Worm (Caenorhabditis elegans) whole organism, L4 larva: ENCODE results near the gene F35H10.6.

Experiments
- F49E8.2 ChIP-seq: sonication (generic microtip); optimal IDR thresholded peaks from 2 replicates; lab custom pipeline; 2016; ENCODE audit warnings: missing compliant biosample characterization, mild to moderate bottlenecking, missing genetic modification characterization, borderline replicate concordance
- T20F7.1 ChIP-seq: fragments of 200-800 bp; sonication (Bioruptor generic); optimal IDR thresholded peaks from 2 replicates; lab custom pipeline; 2018; ENCODE audit warnings: mild to moderate bottlenecking, missing genetic modification characterization, missing compliant biosample characterization
- Y48G9A.11 ChIP-seq: fragments of 200-800 bp; sonication (Bioruptor generic); IDR thresholded peaks from 2 replicates; pipeline ENCODE4 v1.3.6; 2022; ENCODE audit warnings: missing genetic modification reagents, missing genetic modification characterization, missing compliant biosample characterization
- Y5F2A.4 ChIP-seq: fragments of 200-800 bp; sonication (Bioruptor generic); optimal IDR thresholded peaks from 2 replicates; lab custom pipeline; 2018; ENCODE audit warnings: mild to moderate bottlenecking, missing genetic modification characterization, missing compliant biosample characterization
- ZK337.2 ChIP-seq: fragments of 200-800 bp; sonication (Bioruptor generic); IDR thresholded peaks from 2 replicates; pipeline ENCODE4 v1.3.6; 2022; ENCODE audit warnings: missing genetic modification reagents, missing genetic modification characterization, missing compliant biosample characterization
- aha-1 ChIP-seq: fragments of 150-350 bp; peaks from one replicate; lab custom pipeline; 2014; ENCODE audit warnings: missing biosample characterization, missing genetic modification characterization
- aly-2 ChIP-seq: sonication (generic microtip); optimal IDR thresholded peaks from 2 replicates; lab custom pipeline; 2018; ENCODE audit warnings: missing biosample characterization, missing genetic modification characterization
- ama-1 ChIP-seq: fragments of 150-350 bp; optimal IDR thresholded peaks from 2 replicates; lab custom pipeline; 2014; ENCODE audit warnings: inconsistent platforms, mixed read lengths
- attf-4 ChIP-seq: sonication (generic microtip); optimal IDR thresholded peaks from 3 replicates; lab custom pipeline; 2017; ENCODE audit warnings: missing biosample characterization, missing genetic modification characterization
- dmd-6 ChIP-seq: fragments of 200-800 bp; sonication (Bioruptor generic); IDR thresholded peaks from 2 replicates; pipeline ENCODE4 v1.3.6; 2022; ENCODE audit warnings: missing genetic modification reagents, missing genetic modification characterization, missing compliant biosample characterization
- dmd-9 ChIP-seq: fragments of 200-800 bp; sonication (Bioruptor generic); IDR thresholded peaks from 2 replicates; pipeline ENCODE4 v1.3.6; 2022; ENCODE audit warnings: missing genetic modification reagents, missing genetic modification characterization, missing compliant biosample characterization
- dpl-1 ChIP-seq: fragments of 150-350 bp; optimal IDR thresholded peaks from 2 replicates; lab custom pipeline; 2014; ENCODE audit warnings: missing biosample characterization, missing genetic modification reagents, missing genetic modification characterization
- duxl-1 ChIP-seq: sonication (generic microtip); optimal IDR thresholded peaks from 2 replicates; lab custom pipeline; 2016; ENCODE audit warnings: mild to moderate bottlenecking, missing genetic modification characterization, moderate library complexity, missing compliant biosample characterization; ENCODE audit not compliant: poor library complexity
- dve-1 ChIP-seq: sonication (generic microtip); optimal IDR thresholded peaks from 2 replicates; lab custom pipeline; 2017; ENCODE audit warnings: antibody characterized with exemption, mild to moderate bottlenecking, missing genetic modification characterization, missing compliant biosample characterization; ENCODE audit not compliant: insufficient read depth
- egl-27 ChIP-seq: sonication (generic microtip); optimal IDR thresholded peaks from 3 replicates; lab custom pipeline; 2017; ENCODE audit warnings: missing biosample characterization, missing genetic modification reagents, missing genetic modification characterization
- egl-43 ChIP-seq: fragments of 200-800 bp; sonication (Bioruptor generic); IDR thresholded peaks from 2 replicates; pipeline ENCODE4 v1.3.6; 2022; ENCODE audit warnings: missing genetic modification reagents, missing genetic modification characterization, missing compliant biosample characterization
- hlh-30 ChIP-seq: sonication (generic microtip); optimal IDR thresholded peaks from 2 replicates; lab custom pipeline; 2017; ENCODE audit warnings: antibody characterized with exemption, mild to moderate bottlenecking, missing genetic modification characterization, missing compliant biosample characterization; ENCODE audit not compliant: insufficient read depth
- hmg-1.1 ChIP-seq: fragments of 200-800 bp; sonication (Bioruptor generic); IDR thresholded peaks from 2 replicates; pipeline ENCODE4 v1.3.6; 2022; ENCODE audit warnings: missing genetic modification reagents, missing genetic modification characterization, missing compliant biosample characterization
- lim-7 ChIP-seq: fragments of 200-800 bp; sonication (Bioruptor generic); IDR thresholded peaks from 2 replicates; pipeline ENCODE4 v1.3.6; 2022; ENCODE audit warnings: missing genetic modification characterization, missing compliant biosample characterization
- lin-13 ChIP-seq: fragments of 150-350 bp; optimal IDR thresholded peaks from 2 replicates; lab custom pipeline; 2014; ENCODE audit warnings: missing biosample characterization, missing genetic modification reagents, missing genetic modification characterization
- lin-15B ChIP-seq: fragments of 150-350 bp; sonication (generic microtip); optimal IDR thresholded peaks from 3 replicates; lab custom pipeline; 2014; ENCODE audit warnings: missing biosample characterization, missing genetic modification characterization
- lin-38 ChIP-seq: fragments of 200-800 bp; sonication (Bioruptor generic); IDR thresholded peaks from 2 replicates; pipeline ENCODE4 v1.3.6; 2022; ENCODE audit warnings: missing genetic modification reagents, missing genetic modification characterization, missing compliant biosample characterization
- lsy-2 ChIP-seq, 2 experiments: fragments of 150-350 bp in 1 of 2; sonication (generic microtip) in 1 of 2; optimal IDR thresholded peaks; 2 replicates each; lab custom pipeline; 2014 to 2017; ENCODE audit warnings: missing biosample characterization in 2 of 2, missing genetic modification characterization in 2 of 2
- madf-9 ChIP-seq: fragments of 200-800 bp; sonication (Bioruptor generic); conservative IDR thresholded peaks from 2 replicates; pipeline ENCODE4 v1.3.6; 2022; ENCODE audit warnings: missing genetic modification reagents, missing genetic modification characterization, missing compliant biosample characterization
- mep-1 ChIP-seq: fragments of 150-350 bp; sonication (generic microtip); optimal IDR thresholded peaks from 3 replicates; lab custom pipeline; 2014; ENCODE audit warnings: missing biosample characterization, missing genetic modification characterization
- nhr-111 ChIP-seq: fragments of 200-800 bp; sonication (Bioruptor generic); optimal IDR thresholded peaks from 2 replicates; lab custom pipeline; 2018; ENCODE audit warnings: mild to moderate bottlenecking, missing genetic modification characterization, missing compliant biosample characterization
- nhr-237 ChIP-seq: sonication (generic microtip); optimal IDR thresholded peaks from 2 replicates; lab custom pipeline; 2017; ENCODE audit warnings: missing biosample characterization, missing genetic modification characterization
- nhr-76 ChIP-seq: fragments of 150-350 bp; optimal IDR thresholded peaks from 2 replicates; lab custom pipeline; 2014; ENCODE audit warnings: missing biosample characterization, missing genetic modification characterization
- pqm-1 ChIP-seq: sonication (generic microtip); optimal IDR thresholded peaks from 2 replicates; lab custom pipeline; 2017; ENCODE audit warnings: missing biosample characterization, missing genetic modification characterization
- sdz-12 ChIP-seq: fragments of 200-800 bp; sonication (Bioruptor generic); optimal IDR thresholded peaks from 2 replicates; lab custom pipeline; 2018; ENCODE audit warnings: mild to moderate bottlenecking, missing genetic modification characterization, missing compliant biosample characterization
- set-16 ChIP-seq: fragments of 200-800 bp; sonication (Bioruptor generic); IDR thresholded peaks from 2 replicates; pipeline ENCODE4 v1.3.6; 2022; ENCODE audit warnings: missing genetic modification reagents, missing genetic modification characterization, missing compliant biosample characterization
- spr-1 ChIP-seq: sonication (generic microtip); optimal IDR thresholded peaks from 2 replicates; lab custom pipeline; 2016; ENCODE audit warnings: mild to moderate bottlenecking, missing genetic modification characterization, missing compliant biosample characterization
- spr-3 ChIP-seq: fragments of 200-800 bp; sonication (Bioruptor generic); optimal IDR thresholded peaks from 2 replicates; lab custom pipeline; 2018; ENCODE audit warnings: mild to moderate bottlenecking, missing genetic modification characterization, missing compliant biosample characterization
- unc-130 ChIP-seq: sonication (generic microtip); optimal IDR thresholded peaks from 2 replicates; lab custom pipeline; 2016; ENCODE audit warnings: missing genetic modification reagents, missing genetic modification characterization, missing compliant biosample characterization
- unc-62 ChIP-seq, 3 experiments: fragments of 150-350 bp in 1 of 3; sonication (generic microtip); optimal IDR thresholded peaks in 2 of 3; peaks in 1 of 3; 1 replicate in 1 of 3; 2 replicates in 2 of 3; lab custom pipeline; 2014 to 2017; ENCODE audit warnings: missing biosample characterization in 3 of 3, missing genetic modification characterization in 3 of 3, missing genetic modification reagents in 3 of 3, missing genotype in 1 of 3
- zfp-3 ChIP-seq: fragments of 200-800 bp; sonication (Bioruptor generic); conservative IDR thresholded peaks from 2 replicates; pipeline ENCODE4 v1.3.6; 2022; ENCODE audit warnings: missing genetic modification reagents, missing genetic modification characterization, missing compliant biosample characterization
- ztf-11 ChIP-seq: fragments of 150-350 bp; optimal IDR thresholded peaks from 2 replicates; lab custom pipeline; 2014; ENCODE audit warnings: missing biosample characterization, missing genetic modification characterization

The F35H10.6 gene

ce11 chrIV:8289580-8290323 is 10.0 kb upstream of the F35H10.6 start, which contains the start of gene daf-31 (continued):
- TF ChIP-seq mep-1 (tag; lab: Kevin White, UChicago) (peak; percentile 60), lsy-2 (tag; optimal IDR thresholded peaks at IDR 0.05; lab: Kevin White, UChicago) (peak in 1 of 2 experiments; percentile 75)
- TF ChIP-seq, all 104 proteins: peak for 18

ce11 chrIV:8291232-8291631 is 8.5 kb upstream of the F35H10.6 start, which contains the start of gene K07H8.2:
TSS of gene K07H8.2 (plus strand) at chrIV:8291532.
- no peak for TF ChIP-seq dve-1 (tag; lab: Kevin White, UChicago)
- TF ChIP-seq nhr-111, result no peak
- TF ChIP-seq lin-15B (tag; lab: Kevin White, UChicago), result no peak
- no peak for TF ChIP-seq dmd-6 (GFP tag; lab: Robert Waterston, UW)
- no peak for TF ChIP-seq spr-3
- TF ChIP-seq nhr-237 (tag; lab: Kevin White, UChicago), result no peak
- TF ChIP-seq ama-1, result no peak
- TF ChIP-seq mep-1 (tag; lab: Kevin White, UChicago), result no peak
- TF ChIP-seq ztf-11 (tag; lab: Kevin White, UChicago), result no peak
- TF ChIP-seq spr-1, result no peak
- TF ChIP-seq aha-1 (tag; lab: Kevin White, UChicago), result no peak
- no peak for TF ChIP-seq nhr-76 (tag; lab: Kevin White, UChicago)
- no peak for TF ChIP-seq duxl-1
- TF ChIP-seq unc-62 (GFP tag; optimal IDR thresholded peaks at IDR 0.05 in 1 of 2; lab: Kevin White, UChicago), result no peak
- TF ChIP-seq unc-62 (tag; optimal IDR thresholded peaks at IDR 0.05; lab: Kevin White, UChicago), result no peak
- no peak for TF ChIP-seq dpl-1 (GFP tag; lab: Kevin White, UChicago)
- TF ChIP-seq T20F7.1, result no peak
- no peak for TF ChIP-seq pqm-1

- TF ChIP-seq Y5F2A.4 (no peak), zfp-3 (GFP tag; lab: Robert Waterston, UW) (0 out of 2 replicates have a peak, but pooled peaks have one; percentile 62)
These were observed 5.1 kb upstream of the F35H10.6 start, which contains the start of gene tbce-1 for ce11 chrIV:8294650-8295049. TSS of gene tbce-1 (plus strand) at chrIV:8294690.

- TF ChIP-seq lin-38 (GFP tag; lab: Robert Waterston, UW), result no peak
- TF ChIP-seq egl-43, result no peak
- TF ChIP-seq hmg-1.1 (GFP tag; lab: Robert Waterston, UW), result no peak
- no peak for TF ChIP-seq pqm-1
- no peak for TF ChIP-seq egl-27 (tag; lab: Kevin White, UChicago)
- TF ChIP-seq lim-7 (GFP tag; lab: Robert Waterston, UW), result no peak
- TF ChIP-seq hlh-30, result no peak
- TF ChIP-seq sdz-12 (GFP tag; lab: Kevin White, UChicago), result no peak
- no peak for TF ChIP-seq attf-4 (tag; lab: Kevin White, UChicago)
- no peak for TF ChIP-seq dmd-9
- TF ChIP-seq lin-13, result no peak
- TF ChIP-seq set-16 (GFP tag; lab: Robert Waterston, UW), result no peak
- no peak for TF ChIP-seq unc-130 (GFP tag; lab: Kevin White, UChicago)
- TF ChIP-seq madf-9 (GFP tag; lab: Robert Waterston, UW), result no peak
- TF ChIP-seq ZK337.2 (GFP tag; lab: Robert Waterston, UW), result no peak
- TF ChIP-seq Y48G9A.11 (GFP tag; lab: Robert Waterston, UW), result no peak
- no peak for TF ChIP-seq F49E8.2 (tag; lab: Kevin White, UChicago)
- TF ChIP-seq aly-2 (tag; lab: Kevin White, UChicago), result no peak
These were observed 2.5 kb upstream of the F35H10.6 start, which contains the start of gene nprl-3 for ce11 chrIV:8297192-8297591. TSS of gene nprl-3 (plus strand) at chrIV:8297492.
